Worm (Caenorhabditis elegans) whole organism, L4 larva: ENCODE results near the gene R11G1.2.
A peak's percentile ranks its signal among the peaks of the same experiment; 100 is the strongest.

Experiments
- F26F4.8 ChIP-seq: fragments of 200-800 bp; sonication (Bioruptor generic); conservative IDR thresholded peaks from 2 replicates; pipeline ENCODE4 v1.3.6; 2022; ENCODE audit warnings: missing genetic modification characterization, missing compliant biosample characterization
- F37D6.2 ChIP-seq: sonication (generic microtip); optimal IDR thresholded peaks from 2 replicates; lab custom pipeline; 2016; ENCODE audit warnings: mild to moderate bottlenecking, missing genetic modification characterization, missing compliant biosample characterization
- T26A8.4 ChIP-seq: fragments of 200-800 bp; sonication (Bioruptor generic); IDR thresholded peaks from 2 replicates; pipeline ENCODE4 v1.3.6; 2022; ENCODE audit warnings: missing genetic modification characterization, missing compliant biosample characterization
- Y48G9A.11 ChIP-seq: fragments of 200-800 bp; sonication (Bioruptor generic); IDR thresholded peaks from 2 replicates; pipeline ENCODE4 v1.3.6; 2022; ENCODE audit warnings: missing genetic modification reagents, missing genetic modification characterization, missing compliant biosample characterization
- Y75B8A.6 ChIP-seq: fragments of 200-800 bp; sonication (Bioruptor generic); IDR thresholded peaks from 2 replicates; pipeline ENCODE4 v1.3.6; 2022; ENCODE audit warnings: missing genetic modification reagents, missing genetic modification characterization, missing compliant biosample characterization
- aly-2 ChIP-seq: sonication (generic microtip); optimal IDR thresholded peaks from 2 replicates; lab custom pipeline; 2018; ENCODE audit warnings: missing biosample characterization, missing genetic modification characterization
- ama-1 ChIP-seq: fragments of 150-350 bp; optimal IDR thresholded peaks from 2 replicates; lab custom pipeline; 2014; ENCODE audit warnings: inconsistent platforms, mixed read lengths
- ceh-20 ChIP-seq: fragments of 200-800 bp; sonication (Bioruptor generic); IDR thresholded peaks from 2 replicates; pipeline ENCODE4 v1.3.6; 2022; ENCODE audit warnings: missing genetic modification reagents, missing genetic modification characterization, missing compliant biosample characterization
- ceh-28 ChIP-seq: fragments of 150-350 bp; optimal IDR thresholded peaks from 2 replicates; lab custom pipeline; 2014; ENCODE audit warnings: missing biosample characterization, missing genetic modification reagents, missing genetic modification characterization
- ceh-32 ChIP-seq: sonication (generic microtip); optimal IDR thresholded peaks from 2 replicates; lab custom pipeline; 2016; ENCODE audit warnings: mild to moderate bottlenecking, missing genetic modification characterization, missing compliant biosample characterization; ENCODE audit not compliant: poor library complexity
- ceh-62 ChIP-seq: sonication (generic microtip); optimal IDR thresholded peaks from 2 replicates; lab custom pipeline; 2017; ENCODE audit warnings: missing biosample characterization, missing genetic modification characterization
- ceh-82 ChIP-seq: sonication (generic microtip); optimal IDR thresholded peaks from 2 replicates; lab custom pipeline; 2017; ENCODE audit warnings: missing biosample characterization, missing genetic modification characterization
- ces-1 ChIP-seq: fragments of 150-350 bp; sonication (generic microtip); optimal IDR thresholded peaks from 4 replicates; lab custom pipeline; 2014; ENCODE audit warnings: missing biosample characterization, missing genetic modification reagents, missing genetic modification characterization
- cey-2 ChIP-seq: sonication (generic microtip); optimal IDR thresholded peaks from 3 replicates; lab custom pipeline; 2017; ENCODE audit warnings: missing genetic modification characterization, mild to moderate bottlenecking, missing compliant biosample characterization, antibody characterized with exemption, borderline replicate concordance; ENCODE audit not compliant: insufficient read depth
- daf-12 ChIP-seq: fragments of 150-350 bp; optimal IDR thresholded peaks from 2 replicates; lab custom pipeline; 2014; ENCODE audit warnings: missing biosample characterization, missing genetic modification reagents, missing genetic modification characterization
- daf-8 ChIP-seq: fragments of 200-800 bp; sonication (Bioruptor generic); IDR thresholded peaks from 2 replicates; pipeline ENCODE4 v1.3.6; 2022; ENCODE audit warnings: missing genetic modification characterization, missing compliant biosample characterization
- dmd-6 ChIP-seq: fragments of 200-800 bp; sonication (Bioruptor generic); IDR thresholded peaks from 2 replicates; pipeline ENCODE4 v1.3.6; 2022; ENCODE audit warnings: missing genetic modification reagents, missing genetic modification characterization, missing compliant biosample characterization
- dmd-9 ChIP-seq: fragments of 200-800 bp; sonication (Bioruptor generic); IDR thresholded peaks from 2 replicates; pipeline ENCODE4 v1.3.6; 2022; ENCODE audit warnings: missing genetic modification reagents, missing genetic modification characterization, missing compliant biosample characterization
- hif-1 ChIP-seq, 2 experiments: sonication (generic microtip); optimal IDR thresholded peaks; 2 replicates each; lab custom pipeline; 2016 to 2017; ENCODE audit warnings: missing compliant biosample characterization in 2 of 2, missing genetic modification characterization in 2 of 2, missing genetic modification reagents in 2 of 2, missing genotype in 2 of 2, mild to moderate bottlenecking in 1 of 2
- hlh-11 ChIP-seq: fragments of 200-800 bp; sonication (Bioruptor generic); optimal IDR thresholded peaks from 2 replicates; lab custom pipeline; 2018; ENCODE audit warnings: mild to moderate bottlenecking, missing genetic modification characterization, missing compliant biosample characterization
- hlh-30 ChIP-seq: sonication (generic microtip); optimal IDR thresholded peaks from 2 replicates; lab custom pipeline; 2017; ENCODE audit warnings: antibody characterized with exemption, mild to moderate bottlenecking, missing genetic modification characterization, missing compliant biosample characterization; ENCODE audit not compliant: insufficient read depth
- lim-7 ChIP-seq: fragments of 200-800 bp; sonication (Bioruptor generic); IDR thresholded peaks from 2 replicates; pipeline ENCODE4 v1.3.6; 2022; ENCODE audit warnings: missing genetic modification characterization, missing compliant biosample characterization
- lin-1 ChIP-seq: fragments of 200-800 bp; sonication (Bioruptor generic); IDR thresholded peaks from 2 replicates; pipeline ENCODE4 v1.3.6; 2022; ENCODE audit warnings: missing genetic modification reagents, missing genetic modification characterization, missing compliant biosample characterization
- lin-13 ChIP-seq: fragments of 150-350 bp; optimal IDR thresholded peaks from 2 replicates; lab custom pipeline; 2014; ENCODE audit warnings: missing biosample characterization, missing genetic modification reagents, missing genetic modification characterization
- lin-15B ChIP-seq: fragments of 150-350 bp; sonication (generic microtip); optimal IDR thresholded peaks from 3 replicates; lab custom pipeline; 2014; ENCODE audit warnings: missing biosample characterization, missing genetic modification characterization
- lin-29 ChIP-seq: fragments of 200-800 bp; sonication (Bioruptor generic); IDR thresholded peaks from 2 replicates; pipeline ENCODE4 v1.3.6; 2022; ENCODE audit warnings: missing genetic modification reagents, missing genetic modification characterization, missing compliant biosample characterization
- madf-5 ChIP-seq, 2 experiments: fragments of 200-800 bp; sonication (Bioruptor generic); IDR thresholded peaks; 2 replicates each; pipeline ENCODE4 v1.3.6; 2022; ENCODE audit warnings: missing compliant biosample characterization in 2 of 2, missing genetic modification characterization in 2 of 2
- mdl-1 ChIP-seq, 2 experiments: fragments of 150-350 bp in 1 of 2; sonication (generic microtip) in 1 of 2; optimal IDR thresholded peaks; 2 replicates each; lab custom pipeline; 2014 to 2017; ENCODE audit warnings: missing biosample characterization in 2 of 2, missing genetic modification characterization in 2 of 2
- mep-1 ChIP-seq: fragments of 150-350 bp; sonication (generic microtip); optimal IDR thresholded peaks from 3 replicates; lab custom pipeline; 2014; ENCODE audit warnings: missing biosample characterization, missing genetic modification characterization
- mes-2 ChIP-seq: sonication (generic microtip); optimal IDR thresholded peaks from 2 replicates; lab custom pipeline; 2016; ENCODE audit warnings: missing genotype, mild to moderate bottlenecking, missing genetic modification characterization, missing compliant biosample characterization; ENCODE audit not compliant: poor library complexity, severe bottlenecking
- nhr-11 ChIP-seq: fragments of 150-350 bp; optimal IDR thresholded peaks from 2 replicates; lab custom pipeline; 2014; ENCODE audit warnings: missing biosample characterization, missing genetic modification characterization
- nhr-111 ChIP-seq: fragments of 200-800 bp; sonication (Bioruptor generic); optimal IDR thresholded peaks from 2 replicates; lab custom pipeline; 2018; ENCODE audit warnings: mild to moderate bottlenecking, missing genetic modification characterization, missing compliant biosample characterization
- nhr-25 ChIP-seq: sonication (generic microtip); optimal IDR thresholded peaks from 2 replicates; lab custom pipeline; 2017; ENCODE audit warnings: missing genetic modification characterization, mild to moderate bottlenecking, missing compliant biosample characterization, antibody characterized with exemption, moderate library complexity, borderline replicate concordance; ENCODE audit not compliant: insufficient read depth
- nhr-42 ChIP-seq: fragments of 200-800 bp; sonication (Bioruptor generic); IDR thresholded peaks from 2 replicates; pipeline ENCODE4 v1.3.6; 2022; ENCODE audit warnings: missing genetic modification characterization, missing compliant biosample characterization
- nhr-48 ChIP-seq: sonication (generic microtip); optimal IDR thresholded peaks from 2 replicates; lab custom pipeline; 2016; ENCODE audit warnings: mild to moderate bottlenecking, missing genetic modification characterization, missing compliant biosample characterization
- nhr-76 ChIP-seq: fragments of 150-350 bp; optimal IDR thresholded peaks from 2 replicates; lab custom pipeline; 2014; ENCODE audit warnings: missing biosample characterization, missing genetic modification characterization
- nhr-77 ChIP-seq: fragments of 150-350 bp; optimal IDR thresholded peaks from 2 replicates; lab custom pipeline; 2014; ENCODE audit warnings: missing biosample characterization, missing genetic modification characterization
- pha-4 ChIP-seq, 2 experiments: fragments of 150-350 bp in 1 of 2; fragments of 200-800 bp in 1 of 2; sonication (Bioruptor generic) in 1 of 2; IDR thresholded peaks in 1 of 2; optimal IDR thresholded peaks in 1 of 2; 2 replicates each; pipeline versions ENCODE4 v1.3.6 to Lab custom; 2014 to 2022; ENCODE audit warnings: missing genetic modification characterization in 2 of 2, missing genetic modification reagents in 2 of 2, missing biosample characterization in 1 of 2, missing compliant biosample characterization in 1 of 2
- pqm-1 ChIP-seq: sonication (generic microtip); optimal IDR thresholded peaks from 2 replicates; lab custom pipeline; 2017; ENCODE audit warnings: missing biosample characterization, missing genetic modification characterization
- rbr-2 ChIP-seq: sonication (generic microtip); optimal IDR thresholded peaks from 2 replicates; lab custom pipeline; 2016; ENCODE audit warnings: missing genotype, missing genetic modification characterization, missing compliant biosample characterization
- sdz-12 ChIP-seq: fragments of 200-800 bp; sonication (Bioruptor generic); optimal IDR thresholded peaks from 2 replicates; lab custom pipeline; 2018; ENCODE audit warnings: mild to moderate bottlenecking, missing genetic modification characterization, missing compliant biosample characterization
- snpc-4 ChIP-seq: fragments of 150-350 bp; optimal IDR thresholded peaks from 2 replicates; lab custom pipeline; 2014; ENCODE audit warnings: missing biosample characterization, missing genetic modification characterization
- spr-3 ChIP-seq: fragments of 200-800 bp; sonication (Bioruptor generic); optimal IDR thresholded peaks from 2 replicates; lab custom pipeline; 2018; ENCODE audit warnings: mild to moderate bottlenecking, missing genetic modification characterization, missing compliant biosample characterization
- tag-97 ChIP-seq: fragments of 200-800 bp; sonication (Bioruptor generic); IDR thresholded peaks from 2 replicates; pipeline ENCODE4 v1.3.6; 2022; ENCODE audit warnings: missing genetic modification characterization, missing compliant biosample characterization
- unc-39 ChIP-seq: sonication (generic microtip); optimal IDR thresholded peaks from 2 replicates; lab custom pipeline; 2017; ENCODE audit warnings: missing biosample characterization, missing genetic modification characterization
- unc-62 ChIP-seq, 3 experiments: fragments of 150-350 bp in 1 of 3; sonication (generic microtip); optimal IDR thresholded peaks in 2 of 3; peaks in 1 of 3; 1 replicate in 1 of 3; 2 replicates in 2 of 3; lab custom pipeline; 2014 to 2017; ENCODE audit warnings: missing biosample characterization in 3 of 3, missing genetic modification characterization in 3 of 3, missing genetic modification reagents in 3 of 3, missing genotype in 1 of 3
- vab-7 ChIP-seq: fragments of 200-800 bp; sonication (Bioruptor generic); IDR thresholded peaks from 2 replicates; pipeline ENCODE4 v1.3.6; 2022; ENCODE audit warnings: missing genetic modification reagents, missing genetic modification characterization, missing compliant biosample characterization
- zag-1 ChIP-seq: fragments of 150-350 bp; optimal IDR thresholded peaks from 2 replicates; lab custom pipeline; 2014; ENCODE audit warnings: missing biosample characterization, missing genetic modification characterization
- zfp-3 ChIP-seq: fragments of 200-800 bp; sonication (Bioruptor generic); conservative IDR thresholded peaks from 2 replicates; pipeline ENCODE4 v1.3.6; 2022; ENCODE audit warnings: missing genetic modification reagents, missing genetic modification characterization, missing compliant biosample characterization
- zip-2 ChIP-seq: fragments of 150-350 bp; optimal IDR thresholded peaks from 2 replicates; lab custom pipeline; 2014; ENCODE audit warnings: missing biosample characterization, missing genetic modification characterization

R11G1.2 gene

ce11 chrX:3605727-3606126 is 44.7 kb upstream of the R11G1.2 start, which contains the start of gene C18B2.4 (continued):
- peak; percentile 87 for TF ChIP-seq ceh-20 (GFP tag; lab: Robert Waterston, UW)
- peak; percentile 40; the same call in 1 of the 2 replicates for TF ChIP-seq vab-7 (GFP tag; lab: Robert Waterston, UW)
- peak; percentile 78 for TF ChIP-seq mep-1 (tag; lab: Kevin White, UChicago)
- 0 out of 2 replicates have a peak, but pooled peaks have one; percentile 32 for TF ChIP-seq T26A8.4 (GFP tag; lab: Robert Waterston, UW)
- no peak for TF ChIP-seq tag-97 (GFP tag; lab: Robert Waterston, UW)
- TF ChIP-seq ceh-82 (tag; lab: Kevin White, UChicago) = no peak
- no peak for TF ChIP-seq ceh-28 (tag; lab: Kevin White, UChicago)
- TF ChIP-seq mdl-1 (tag; optimal IDR thresholded peaks at IDR 0.05; lab: Kevin White, UChicago) = peak in 1 of 2 experiments; percentile 35
- peak; percentile 66 for TF ChIP-seq lin-13 (GFP tag; lab: Kevin White, UChicago)
- TF ChIP-seq ama-1 (lab: Kevin White, UChicago) = peak; percentile 51
- no peak for TF ChIP-seq zag-1 (tag; lab: Kevin White, UChicago)
- TF ChIP-seq nhr-48 (tag; lab: Kevin White, UChicago) = no peak
- TF ChIP-seq F26F4.8 (GFP tag; lab: Robert Waterston, UW) = no peak
- no peak for TF ChIP-seq nhr-111 (GFP tag; lab: Kevin White, UChicago)
- no peak for TF ChIP-seq zfp-3 (GFP tag; lab: Robert Waterston, UW)
- no peak for TF ChIP-seq lin-29
- TF ChIP-seq snpc-4 (tag; lab: Kevin White, UChicago) = no peak
- TF ChIP-seq daf-12 (tag; lab: Kevin White, UChicago) = no peak
- no peak for TF ChIP-seq madf-5 (GFP tag; IDR thresholded peaks at IDR 0.05; lab: Robert Waterston, UW)
- TF ChIP-seq nhr-77 (tag; lab: Kevin White, UChicago) = peak; percentile 66
- no peak for TF ChIP-seq zip-2 (tag; lab: Kevin White, UChicago)
- TF ChIP-seq hif-1 (tag; optimal IDR thresholded peaks at IDR 0.05; lab: Kevin White, UChicago) = peak in 1 of 2 experiments; percentile 66
- peak; percentile 13 for TF ChIP-seq F37D6.2 (tag; lab: Kevin White, UChicago)
- peak in 1 of 2 experiments; percentile 53 for TF ChIP-seq unc-62 (GFP tag; optimal IDR thresholded peaks at IDR 0.05 in 1 of 2; lab: Kevin White, UChicago)
- no peak for TF ChIP-seq unc-62 (tag; optimal IDR thresholded peaks at IDR 0.05; lab: Kevin White, UChicago)
- TF ChIP-seq hlh-30 (tag; lab: Kevin White, UChicago) = peak; percentile 97
- TF ChIP-seq ces-1 (GFP tag; lab: Kevin White, UChicago) = no peak
- no peak for TF ChIP-seq sdz-12
- peak; percentile 53; the same call in 1 of the 2 replicates for TF ChIP-seq lin-1 (GFP tag; lab: Robert Waterston, UW)
- peak; percentile 75 for TF ChIP-seq dmd-6 (GFP tag; lab: Robert Waterston, UW)
- no peak for TF ChIP-seq nhr-42 (GFP tag; lab: Robert Waterston, UW)
- no peak for TF ChIP-seq lin-15B
- TF ChIP-seq nhr-11 (tag; lab: Kevin White, UChicago) = peak; percentile 76
- no peak for TF ChIP-seq daf-8 (GFP tag; lab: Robert Waterston, UW)
- peak; percentile 67 for TF ChIP-seq rbr-2 (tag; lab: Kevin White, UChicago)
- TF ChIP-seq Y75B8A.6 (GFP tag; lab: Robert Waterston, UW) = no peak
- TF ChIP-seq unc-39 (tag; lab: Kevin White, UChicago) = no peak
- no peak for TF ChIP-seq lim-7 (GFP tag; lab: Robert Waterston, UW)
- no peak for TF ChIP-seq ceh-32 (tag; lab: Kevin White, UChicago)
- no peak for TF ChIP-seq cey-2 (tag; lab: Kevin White, UChicago)
- no peak for TF ChIP-seq spr-3 (GFP tag; lab: Kevin White, UChicago)
- no peak for TF ChIP-seq dmd-9
- peak; percentile 62 for TF ChIP-seq pqm-1
- peak; percentile 68 for TF ChIP-seq mes-2 (tag; lab: Kevin White, UChicago)
- no peak for TF ChIP-seq aly-2 (tag; lab: Kevin White, UChicago)
- TF ChIP-seq ceh-62 = no peak
- peak; percentile 87 for TF ChIP-seq hlh-11
- no peak for TF ChIP-seq pha-4 (GFP tag; IDR thresholded peaks at IDR 0.05; lab: Robert Waterston, UW)
- TF ChIP-seq pha-4 (tag; optimal IDR thresholded peaks at IDR 0.05; lab: Kevin White, UChicago) = peak; percentile 59
- TF ChIP-seq nhr-25 (tag; lab: Kevin White, UChicago) = peak; percentile 13
- no peak for TF ChIP-seq nhr-76 (tag; lab: Kevin White, UChicago)
- TF ChIP-seq Y48G9A.11 (GFP tag; lab: Robert Waterston, UW) = no peak
